Fruit fly (Drosophila melanogaster): Measurements from ENCODE around the gene CG7884.

CG7884 gene

DNA sequence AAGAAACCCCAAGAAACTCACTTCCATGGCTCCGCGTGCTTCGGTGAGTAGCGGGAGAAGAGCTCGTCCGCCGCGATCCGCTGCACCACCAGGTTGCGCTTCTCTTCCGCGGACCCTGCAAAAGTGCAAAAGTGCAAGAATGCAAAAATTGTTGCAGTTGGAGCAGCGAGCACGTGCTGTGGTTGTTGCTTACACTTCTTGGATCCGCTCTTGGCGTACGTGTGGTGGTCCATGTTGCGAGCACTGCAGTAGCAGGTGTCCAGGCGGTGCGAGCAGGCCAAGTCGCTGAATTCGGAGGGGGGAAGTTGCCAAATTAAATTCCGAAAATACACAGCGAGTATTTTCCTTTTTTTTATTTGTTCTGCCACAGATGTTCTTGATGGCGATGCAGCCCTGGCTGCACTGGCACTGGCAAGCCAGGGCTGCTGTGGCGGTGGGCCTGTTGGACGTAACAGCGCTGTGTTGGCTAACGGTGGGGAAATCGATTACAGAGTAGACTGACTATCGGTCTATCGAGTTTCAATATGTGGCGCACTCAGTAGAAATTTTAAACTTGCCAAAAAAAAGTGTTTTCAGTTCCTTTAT lies 48.2 kb downstream of the CG7884 start, which contains the start of gene CG8010 (continued):
- TF ChIP-seq CG3407 (GFP tag; optimal IDR thresholded peaks at IDR 0.05) (no peak), lilli (GFP tag; optimal IDR thresholded peaks at IDR 0.05) (peak; percentile 41), ara (GFP tag; IDR thresholded peaks at IDR 0.05) (no peak), Asciz (GFP tag; optimal IDR thresholded peaks at IDR 0.05) (no peak), CG18599 (GFP tag; optimal IDR thresholded peaks at IDR 0.05) (no peak), mam (GFP tag; optimal IDR thresholded peaks at IDR 0.05) (no peak), gt (GFP tag; IDR thresholded peaks at IDR 0.05) (no peak), CG12155 (GFP tag; optimal IDR thresholded peaks at IDR 0.05) (peak; percentile 68), lab (GFP tag; optimal IDR thresholded peaks at IDR 0.05) (no peak), CG8765 (GFP tag; IDR thresholded peaks at IDR 0.05) (no peak), Myb (GFP tag; optimal IDR thresholded peaks at IDR 0.05) (peak; percentile 2), BtbVII (GFP tag; optimal IDR thresholded peaks at IDR 0.05) (no peak), CG7271 (tag; optimal IDR thresholded peaks at IDR 0.05) (no peak), CG18764 (GFP tag; optimal IDR thresholded peaks at IDR 0.05) (no peak), CG15479 (GFP tag; optimal IDR thresholded peaks at IDR 0.05) (no peak), lmd (GFP tag; IDR thresholded peaks at IDR 0.05) (peak; percentile 13; the same call in 1 of the 2 replicates), CG10209 (GFP tag; optimal IDR thresholded peaks at IDR 0.05) (no peak), sug (tag; optimal IDR thresholded peaks at IDR 0.05) (peak; percentile 34), shn (GFP tag; optimal IDR thresholded peaks at IDR 0.05) (no peak), Fer3 (tag; optimal IDR thresholded peaks at IDR 0.05) (no peak), CG13775 (GFP tag; optimal IDR thresholded peaks at IDR 0.05) (no peak), Tbp (GFP tag; optimal IDR thresholded peaks at IDR 0.05) (no peak), CG17385 (GFP tag; optimal IDR thresholded peaks at IDR 0.05) (no peak), Optix (GFP tag; IDR thresholded peaks at IDR 0.05) (no peak), Gsc (GFP tag; IDR thresholded peaks at IDR 0.05) (no peak), Elba2 (GFP tag; optimal IDR thresholded peaks at IDR 0.05) (no peak), CG14441 (GFP tag; IDR thresholded peaks at IDR 0.05) (0 out of 2 replicates have a peak, but pooled peaks have one; percentile 16), CG9609 (GFP tag; optimal IDR thresholded peaks at IDR 0.05) (peak; percentile 28), Hmx (GFP tag; optimal IDR thresholded peaks at IDR 0.05) (no peak), vfl (GFP tag; optimal IDR thresholded peaks at IDR 0.05) (peak; percentile 13), PHDP (tag; optimal IDR thresholded peaks at IDR 0.05) (no peak), esg (GFP tag; conservative IDR thresholded peaks at IDR 0.05) (no peak), Sin3A (optimal IDR thresholded peaks at IDR 0.05) (peak; percentile 13), dati (GFP tag; IDR thresholded peaks at IDR 0.05) (no peak), C15 (GFP tag; IDR thresholded peaks at IDR 0.05) (no peak), pzg (GFP tag; optimal IDR thresholded peaks at IDR 0.05) (peak; percentile 86), ci (GFP tag; IDR thresholded peaks at IDR 0.05) (peak; percentile 58; the same call in 2 of the 3 replicates), pnt (GFP tag; optimal IDR thresholded peaks at IDR 0.05) (no peak), stc (GFP tag; IDR thresholded peaks at IDR 0.05) (no peak), grau (tag; optimal IDR thresholded peaks at IDR 0.05) (peak; percentile 39), CG7357 (GFP tag; IDR thresholded peaks at IDR 0.05) (no peak), crol (GFP tag; IDR thresholded peaks at IDR 0.05) (no peak), CG14965 (GFP tag; optimal IDR thresholded peaks at IDR 0.05; ENCODE audit: borderline replicate concordance) (no peak), CG1832 (GFP tag; optimal IDR thresholded peaks at IDR 0.05) (no peak), CG12299 (tag; optimal IDR thresholded peaks at IDR 0.05) (no peak), CG18476 (GFP tag; optimal IDR thresholded peaks at IDR 0.05) (no peak), zf30C (GFP tag; optimal IDR thresholded peaks at IDR 0.05) (peak; percentile 81), GATAe (GFP tag; conservative IDR thresholded peaks at IDR 0.05) (no peak), CG11696 (GFP tag; IDR thresholded peaks at IDR 0.05) (no peak), tll (GFP tag; optimal IDR thresholded peaks at IDR 0.05) (no peak), Camta (GFP tag; optimal IDR thresholded peaks at IDR 0.05) (no peak), NC2β (GFP tag; optimal IDR thresholded peaks at IDR 0.05) (no peak)

All from whole organism, embryonic.